Fruit fly (Drosophila melanogaster) whole organism, adult: ENCODE data around the gene CG2617.

Source experiments
- CG5204 ChIP-seq: fragments of 200-800 bp; sonication (Bioruptor generic); optimal IDR thresholded peaks from 2 replicates; lab custom pipeline; 2016; ENCODE audit warnings: missing biosample characterization, missing genetic modification characterization
- CG7101 ChIP-seq: fragments of 200-800 bp; sonication (Bioruptor generic); optimal IDR thresholded peaks from 2 replicates; lab custom pipeline; 2018; ENCODE audit warnings: missing biosample characterization, mild to moderate bottlenecking, missing genetic modification characterization, moderate library complexity
- Hr96 ChIP-seq: fragments of 200-800 bp; sonication (Bioruptor generic); optimal IDR thresholded peaks from 2 replicates; lab custom pipeline; 2016; ENCODE audit warnings: missing biosample characterization, missing genetic modification characterization
- cic ChIP-seq: fragments of 200-800 bp; sonication (Bioruptor generic); optimal IDR thresholded peaks from 2 replicates; lab custom pipeline; 2017; ENCODE audit warnings: missing biosample characterization, mild to moderate bottlenecking, missing genetic modification characterization, moderate library complexity
- ovo ChIP-seq: fragments of 200-800 bp; sonication (Bioruptor generic); optimal IDR thresholded peaks from 2 replicates; lab custom pipeline; 2016; ENCODE audit warnings: missing biosample characterization, missing genetic modification characterization

- TF ChIP-seq Hr96 = no peak
- TF ChIP-seq ovo (GFP tag; lab: Kevin White, UChicago) = no peak
- no peak for TF ChIP-seq cic (GFP tag; lab: Kevin White, UChicago)
- TF ChIP-seq CG5204 (GFP tag; lab: Kevin White, UChicago) = no peak
- TF ChIP-seq CG7101 = no peak
Measured at dm6 chr2L:20705869-20706368, 23.8 kb downstream of the CG2617 start.
